Fruit fly (Drosophila melanogaster) whole organism, pupa: ENCODE results near the gene Prosbeta2R1.

Experiments used
- CG12605 ChIP-seq: fragments of 200-800 bp; sonication (Bioruptor generic); IDR thresholded peaks from 2 replicates; pipeline ENCODE4 v1.3.6; 2022; ENCODE audit warnings: missing biosample characterization, missing genetic modification characterization
- CG13204 ChIP-seq: fragments of 200-800 bp; sonication (Bioruptor generic); optimal IDR thresholded peaks from 2 replicates; lab custom pipeline; 2018; ENCODE audit warnings: missing biosample characterization, mild to moderate bottlenecking, missing genetic modification characterization, moderate library complexity
- CG15710 ChIP-seq: fragments of 200-800 bp; sonication (Bioruptor generic); optimal IDR thresholded peaks from 2 replicates; lab custom pipeline; 2018; ENCODE audit warnings: missing biosample characterization, mild to moderate bottlenecking, missing genetic modification characterization, moderate library complexity
- CG32121 ChIP-seq: fragments of 200-800 bp; sonication (Bioruptor generic); IDR thresholded peaks from 2 replicates; pipeline ENCODE4 v1.3.6; 2022; ENCODE audit warnings: missing biosample characterization, missing genetic modification characterization
- CG34367 ChIP-seq: fragments of 200-800 bp; sonication (Bioruptor generic); optimal IDR thresholded peaks from 2 replicates; lab custom pipeline; 2018; ENCODE audit warnings: missing biosample characterization, mild to moderate bottlenecking, missing genetic modification characterization
- CG8159 ChIP-seq: fragments of 200-800 bp; sonication (Bioruptor generic); optimal IDR thresholded peaks from 3 replicates; lab custom pipeline; 2018; ENCODE audit warnings: missing biosample characterization, mild to moderate bottlenecking, missing genetic modification characterization, moderate library complexity
- CG8301 ChIP-seq: fragments of 200-800 bp; sonication (Bioruptor generic); optimal IDR thresholded peaks from 2 replicates; lab custom pipeline; 2018; ENCODE audit warnings: missing biosample characterization, mild to moderate bottlenecking, missing genetic modification characterization
- CG9948 ChIP-seq: fragments of 200-800 bp; sonication (Bioruptor generic); optimal IDR thresholded peaks from 2 replicates; lab custom pipeline; 2018; ENCODE audit warnings: missing biosample characterization, mild to moderate bottlenecking, missing genetic modification characterization, moderate library complexity
- D1 ChIP-seq: fragments of 200-800 bp; sonication (Bioruptor generic); optimal IDR thresholded peaks from 2 replicates; lab custom pipeline; 2018; ENCODE audit warnings: missing biosample characterization, mild to moderate bottlenecking, missing genetic modification characterization, moderate library complexity
- Ets98B ChIP-seq: fragments of 200-800 bp; sonication (Bioruptor generic); IDR thresholded peaks from 2 replicates; pipeline ENCODE4 v1.3.6; 2022; ENCODE audit warnings: missing biosample characterization, missing genetic modification characterization
- Pif1A ChIP-seq: fragments of 200-800 bp; sonication (Bioruptor generic); optimal IDR thresholded peaks from 3 replicates; lab custom pipeline; 2016; ENCODE audit warnings: missing biosample characterization, missing genetic modification characterization
- Pif1B ChIP-seq: fragments of 200-800 bp; sonication (Bioruptor generic); optimal IDR thresholded peaks from 3 replicates; lab custom pipeline; 2016; ENCODE audit warnings: missing biosample characterization, missing genetic modification characterization
- Snoo ChIP-seq: fragments of 200-800 bp; sonication (Bioruptor generic); optimal IDR thresholded peaks from 3 replicates; lab custom pipeline; 2017; ENCODE audit warnings: missing biosample characterization, mild to moderate bottlenecking, missing genetic modification characterization, inconsistent platforms
- gl ChIP-seq: fragments of 200-800 bp; sonication (Bioruptor generic); optimal IDR thresholded peaks from 2 replicates; lab custom pipeline; 2018; ENCODE audit warnings: missing biosample characterization, mild to moderate bottlenecking, missing genetic modification characterization
- rn ChIP-seq: fragments of 200-800 bp; sonication (Bioruptor generic); IDR thresholded peaks from 2 replicates; pipeline ENCODE4 v1.3.6; 2022; ENCODE audit warnings: missing biosample characterization, missing genetic modification characterization

Prosbeta2R1 gene

dm6 chrX:5852677-5853076, 43.9 kb downstream of the Prosbeta2R1 start:
- TF ChIP-seq CG8159 (tag; lab: Kevin White, UChicago) (peak; percentile 3), rn (GFP tag; lab: Robert Waterston, UW) (no peak)

- TF ChIP-seq CG9948 (no peak), CG15710 (tag; lab: Kevin White, UChicago) (no peak), Snoo (tag; lab: Kevin White, UChicago) (no peak), CG8301 (tag; lab: Kevin White, UChicago) (no peak), CG12605 (no peak), CG34367 (tag; lab: Kevin White, UChicago) (no peak), Ets98B (no peak), CG32121 (GFP tag; lab: Robert Waterston, UW) (no peak), CG13204 (no peak), Pif1B (GFP tag; lab: Kevin White, UChicago) (no peak), Pif1A (GFP tag; lab: Kevin White, UChicago) (no peak), gl (no peak), D1 (tag; lab: Kevin White, UChicago) (no peak)
Measured at dm6 chrX:5853461-5853860, 44.7 kb downstream of the Prosbeta2R1 start, which contains the start of gene CG43136. TSS of gene CG43136 (plus strand) at chrX:5853761.
